Fruit fly (Drosophila melanogaster): ENCODE measurements around the gene Caf1-180.

The Caf1-180 gene

dm6 chrX:8560087-8560999 lies 45.8 kb downstream of the Caf1-180 start, which contains the start of the genes CG12112 and Trf4-1 (continued):
- TF ChIP-seq Nf-YA (GFP tag; IDR thresholded peaks at IDR 0.05) (no peak), CG11398 (GFP tag; optimal IDR thresholded peaks at IDR 0.05) (no peak), Dip3 (GFP tag; optimal IDR thresholded peaks at IDR 0.05) (no peak), nau (GFP tag; optimal IDR thresholded peaks at IDR 0.05) (no peak), emc (GFP tag; optimal IDR thresholded peaks at IDR 0.05) (no peak), slbo (GFP tag; IDR thresholded peaks at IDR 0.05) (0 out of 2 replicates have a peak, but pooled peaks have one; percentile 38), ems (GFP tag; optimal IDR thresholded peaks at IDR 0.05) (no peak), Xbp1 (GFP tag; optimal IDR thresholded peaks at IDR 0.05) (peak; percentile 7), Atf3 (GFP tag; optimal IDR thresholded peaks at IDR 0.05) (no peak), CG6813 (GFP tag; optimal IDR thresholded peaks at IDR 0.05) (no peak), CG10543 (GFP tag; optimal IDR thresholded peaks at IDR 0.05) (peak; percentile 35), Fer2 (tag; optimal IDR thresholded peaks at IDR 0.05) (no peak), tll (GFP tag; optimal IDR thresholded peaks at IDR 0.05) (no peak), dati (GFP tag; IDR thresholded peaks at IDR 0.05) (no peak), btn (GFP tag; optimal IDR thresholded peaks at IDR 0.05) (no peak), Stat92E (GFP tag; optimal IDR thresholded peaks at IDR 0.05) (no peak), CG13624 (GFP tag; optimal IDR thresholded peaks at IDR 0.05) (no peak), CG16863 (GFP tag; optimal IDR thresholded peaks at IDR 0.05) (no peak), amos (GFP tag; IDR thresholded peaks at IDR 0.05; ENCODE audit: partially characterized antibody) (peak; percentile 80), CG8281 (tag; optimal IDR thresholded peaks at IDR 0.05) (no peak), Blimp-1 (GFP tag; optimal IDR thresholded peaks at IDR 0.05) (no peak), HHEX (GFP tag; optimal IDR thresholded peaks at IDR 0.05) (no peak), ato (GFP tag; IDR thresholded peaks at IDR 0.05; ENCODE audit: partially characterized antibody) (peak; percentile 50; the same call in 1 of the 2 replicates), CG1602 (GFP tag; optimal IDR thresholded peaks at IDR 0.05) (peak; percentile 7), dan (GFP tag; IDR thresholded peaks at IDR 0.05) (no peak), CG34224 (GFP tag; IDR thresholded peaks at IDR 0.05; ENCODE audit: partially characterized antibody) (peak; percentile 73), CG13287 (GFP tag; IDR thresholded peaks at IDR 0.05; ENCODE audit: partially characterized antibody) (peak; percentile 76), jigr1 (GFP tag; IDR thresholded peaks at IDR 0.05) (peak; percentile 64; the same call in 1 of the 3 replicates), Hand (GFP tag; optimal IDR thresholded peaks at IDR 0.05) (no peak), mam (GFP tag; optimal IDR thresholded peaks at IDR 0.05) (peak; percentile 11), slou (GFP tag; optimal IDR thresholded peaks at IDR 0.05) (no peak), cg (GFP tag; optimal IDR thresholded peaks at IDR 0.05) (peak; percentile 75), Pdp1 (GFP tag; optimal IDR thresholded peaks at IDR 0.05) (no peak), pan (optimal IDR thresholded peaks at IDR 0.05) (no peak), pan (GFP tag; optimal IDR thresholded peaks at IDR 0.05 in 1 of 2, IDR thresholded peaks at IDR 0.05 in 1 of 2) (no peak), CG1024 (GFP tag; IDR thresholded peaks at IDR 0.05) (no peak), Rx (GFP tag; IDR thresholded peaks at IDR 0.05) (no peak), ci (GFP tag; IDR thresholded peaks at IDR 0.05) (no peak), al (GFP tag; IDR thresholded peaks at IDR 0.05) (no peak), CG9797 (GFP tag; optimal IDR thresholded peaks at IDR 0.05) (peak; percentile 76), Doc3 (GFP tag; IDR thresholded peaks at IDR 0.05; ENCODE audit: partially characterized antibody) (peak; percentile 54; the same call in 2 of the 3 replicates), en (GFP tag; optimal IDR thresholded peaks at IDR 0.05) (no peak), inv (GFP tag; IDR thresholded peaks at IDR 0.05; ENCODE audit: partially characterized antibody) (peak; percentile 76), CG12071 (GFP tag; optimal IDR thresholded peaks at IDR 0.05) (no peak), CG6791 (GFP tag; IDR thresholded peaks at IDR 0.05; ENCODE audit: partially characterized antibody) (peak; percentile 80), nerfin-1 (tag; optimal IDR thresholded peaks at IDR 0.05) (peak; percentile 12), Sox100B (GFP tag; optimal IDR thresholded peaks at IDR 0.05) (no peak)
